Worm (Caenorhabditis elegans) whole organism, midembryonic: ENCODE results near the gene srj-9.

ENCODE experiments used
- cog-1 ChIP-seq: sonication (generic microtip); optimal IDR thresholded peaks from 2 replicates; lab custom pipeline; 2016; ENCODE audit warnings: missing genetic modification characterization, missing compliant biosample characterization
- med-1 ChIP-seq: sonication (generic microtip); optimal IDR thresholded peaks from 2 replicates; lab custom pipeline; 2017; ENCODE audit warnings: missing genetic modification characterization, mild to moderate bottlenecking, missing compliant biosample characterization, antibody characterized with exemption, missing genetic modification reagents; ENCODE audit not compliant: insufficient read depth
- tab-1 ChIP-seq: fragments of 200-800 bp; sonication (Bioruptor generic); IDR thresholded peaks from 2 replicates; pipeline ENCODE4 v1.3.6; 2022; ENCODE audit warnings: missing genetic modification characterization, missing compliant biosample characterization
- ztf-23 ChIP-seq: fragments of 200-800 bp; sonication (Bioruptor generic); IDR thresholded peaks from 2 replicates; pipeline ENCODE4 v1.3.6; 2022; ENCODE audit warnings: missing genetic modification reagents, missing genetic modification characterization, missing compliant biosample characterization
- ztf-29 ChIP-seq: fragments of 200-800 bp; sonication (Bioruptor generic); IDR thresholded peaks from 2 replicates; pipeline ENCODE4 v1.3.6; 2022; ENCODE audit warnings: missing genetic modification reagents, missing genetic modification characterization, missing compliant biosample characterization

DNA sequence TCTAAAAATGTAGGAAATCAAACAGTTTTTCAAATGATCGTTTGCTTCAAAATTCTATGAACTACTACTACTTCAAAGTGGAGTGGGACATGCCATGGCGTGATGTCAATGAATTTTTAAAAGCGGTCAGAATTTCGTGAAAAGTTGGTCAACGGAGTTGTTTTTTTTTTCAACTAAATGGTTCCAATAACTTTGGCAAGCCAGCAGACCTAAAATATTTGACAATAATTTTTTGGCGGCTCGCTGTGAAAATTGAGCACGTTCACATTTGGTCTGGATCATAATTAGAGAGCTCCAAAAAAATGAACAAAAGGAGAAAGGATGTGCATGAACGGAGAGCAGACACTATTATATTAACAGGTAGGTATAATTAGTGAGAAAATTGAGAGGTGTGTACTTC, 18.6 kb downstream of the srj-9 start:
- TF ChIP-seq ztf-29 (GFP tag; lab: Robert Waterston, UW), result no peak
- TF ChIP-seq med-1, result no peak
- TF ChIP-seq cog-1 (tag; lab: Kevin White, UChicago), result no peak
- TF ChIP-seq ztf-23 (GFP tag; lab: Robert Waterston, UW), result no peak
- TF ChIP-seq tab-1 (GFP tag; lab: Robert Waterston, UW), result no peak
